Fruit fly (Drosophila melanogaster) whole organism, embryonic: ENCODE data around the gene ben.

Source experiments
- Antp ChIP-seq: fragments of 200-800 bp; sonication (Bioruptor generic); optimal IDR thresholded peaks from 3 replicates; lab custom pipeline; 2016; ENCODE audit warnings: missing biosample characterization, missing genetic modification characterization
- CG10431 ChIP-seq: fragments of 200-800 bp; sonication (Bioruptor generic); optimal IDR thresholded peaks from 3 replicates; lab custom pipeline; 2018; ENCODE audit warnings: missing biosample characterization, mild to moderate bottlenecking, missing genetic modification characterization
- CG11723 ChIP-seq: fragments of 200-800 bp; sonication (Bioruptor generic); optimal IDR thresholded peaks from 2 replicates; lab custom pipeline; 2017; ENCODE audit warnings: missing biosample characterization, mild to moderate bottlenecking, missing genetic modification characterization
- CG13296 ChIP-seq: fragments of 200-800 bp; sonication (Bioruptor generic); optimal IDR thresholded peaks from 3 replicates; lab custom pipeline; 2018; ENCODE audit warnings: missing biosample characterization, mild to moderate bottlenecking, missing genetic modification characterization
- CG13775 ChIP-seq: fragments of 200-800 bp; sonication (Bioruptor generic); optimal IDR thresholded peaks from 3 replicates; lab custom pipeline; 2017; ENCODE audit warnings: missing biosample characterization, mild to moderate bottlenecking, missing genetic modification characterization
- CG14710 ChIP-seq: fragments of 200-800 bp; sonication (Bioruptor generic); optimal IDR thresholded peaks from 3 replicates; lab custom pipeline; 2019; ENCODE audit warnings: missing biosample characterization, mild to moderate bottlenecking, missing genetic modification characterization, moderate library complexity
- CG15269 ChIP-seq: fragments of 200-800 bp; sonication (Bioruptor generic); optimal IDR thresholded peaks from 2 replicates; lab custom pipeline; 2018; ENCODE audit warnings: missing biosample characterization, mild to moderate bottlenecking, missing genetic modification characterization, moderate library complexity
- CG15601 ChIP-seq: fragments of 200-800 bp; sonication (Bioruptor generic); optimal IDR thresholded peaks from 3 replicates; lab custom pipeline; 2019; ENCODE audit warnings: missing biosample characterization, mild to moderate bottlenecking, missing genetic modification characterization, moderate library complexity
- CG16779 ChIP-seq: fragments of 200-800 bp; sonication (Bioruptor generic); IDR thresholded peaks from 2 replicates; pipeline ENCODE4 v1.3.6; 2022; ENCODE audit warnings: missing biosample characterization, missing genetic modification characterization
- CG16815 ChIP-seq: fragments of 200-800 bp; sonication (Bioruptor generic); optimal IDR thresholded peaks from 3 replicates; lab custom pipeline; 2017; ENCODE audit warnings: missing biosample characterization, mild to moderate bottlenecking, missing genetic modification characterization
- CG17385 ChIP-seq: fragments of 200-800 bp; sonication (Bioruptor generic); optimal IDR thresholded peaks from 3 replicates; lab custom pipeline; 2018; ENCODE audit warnings: missing biosample characterization, mild to moderate bottlenecking, missing genetic modification characterization
- CG17568 ChIP-seq: fragments of 200-800 bp; sonication (Bioruptor generic); optimal IDR thresholded peaks from 2 replicates; lab custom pipeline; 2018; ENCODE audit warnings: missing biosample characterization, mild to moderate bottlenecking, missing genetic modification characterization, moderate library complexity
- CG18011 ChIP-seq: fragments of 200-800 bp; sonication (Bioruptor generic); optimal IDR thresholded peaks from 2 replicates; lab custom pipeline; 2017; ENCODE audit warnings: missing biosample characterization, missing genetic modification characterization, mild to moderate bottlenecking, moderate library complexity, missing genotype
- CG2129 ChIP-seq: fragments of 200-800 bp; sonication (Bioruptor generic); IDR thresholded peaks from 2 replicates; pipeline ENCODE4 v1.3.6; 2022; ENCODE audit warnings: missing biosample characterization, missing genetic modification characterization; ENCODE audit not compliant: partially characterized antibody
- CG2199 ChIP-seq: fragments of 200-800 bp; sonication (Bioruptor generic); IDR thresholded peaks from 3 replicates; pipeline ENCODE4 v1.3.6; 2022; ENCODE audit warnings: missing biosample characterization, missing genetic modification characterization
- CG6791 ChIP-seq: fragments of 200-800 bp; sonication (Bioruptor generic); IDR thresholded peaks from 3 replicates; pipeline ENCODE4 v1.3.6; 2022; ENCODE audit warnings: missing biosample characterization, missing genetic modification characterization; ENCODE audit not compliant: partially characterized antibody
- CG7745 ChIP-seq: fragments of 200-800 bp; sonication (Bioruptor generic); optimal IDR thresholded peaks from 2 replicates; lab custom pipeline; 2018; ENCODE audit warnings: missing biosample characterization, mild to moderate bottlenecking, missing genetic modification characterization, moderate library complexity
- CG7839 ChIP-seq: fragments of 200-800 bp; sonication (Bioruptor generic); optimal IDR thresholded peaks from 3 replicates; lab custom pipeline; 2018; ENCODE audit warnings: missing biosample characterization, mild to moderate bottlenecking, missing genetic modification characterization, moderate library complexity
- CkIIα-i1 ChIP-seq: fragments of 200-800 bp; sonication (Bioruptor generic); IDR thresholded peaks from 2 replicates; pipeline ENCODE4 v1.3.6; 2022; ENCODE audit warnings: missing biosample characterization, missing genetic modification characterization
- E2f1 ChIP-seq: fragments of 200-800 bp; sonication (Bioruptor generic); IDR thresholded peaks from 2 replicates; pipeline ENCODE4 v1.3.6; 2022; ENCODE audit warnings: missing biosample characterization, missing genetic modification characterization
- Fer2 ChIP-seq: fragments of 200-800 bp; sonication (Bioruptor generic); optimal IDR thresholded peaks from 2 replicates; lab custom pipeline; 2018; ENCODE audit warnings: missing biosample characterization, mild to moderate bottlenecking, missing genetic modification characterization, moderate library complexity
- Gug ChIP-seq: fragments of 200-800 bp; sonication (Bioruptor generic); IDR thresholded peaks from 4 replicates; pipeline ENCODE4 v1.3.6; 2022; ENCODE audit warnings: missing biosample characterization, missing genetic modification characterization
- HLH4C ChIP-seq: fragments of 200-800 bp; sonication (Bioruptor generic); IDR thresholded peaks from 3 replicates; pipeline ENCODE4 v1.3.6; 2022; ENCODE audit warnings: missing biosample characterization, missing genetic modification characterization; ENCODE audit not compliant: partially characterized antibody
- Hr3 ChIP-seq: fragments of 200-800 bp; sonication (Bioruptor generic); optimal IDR thresholded peaks from 3 replicates; lab custom pipeline; 2016; ENCODE audit warnings: missing biosample characterization, missing genetic modification characterization
- Med ChIP-seq: fragments of 200-800 bp; sonication (Bioruptor generic); peaks from one replicate; lab custom pipeline; 2016; ENCODE audit warnings: missing biosample characterization, missing genetic modification characterization, mild to moderate bottlenecking, inconsistent platforms, moderate library complexity
- Nf-YB ChIP-seq: fragments of 200-800 bp; sonication (Bioruptor generic); optimal IDR thresholded peaks from 3 replicates; lab custom pipeline; 2019; ENCODE audit warnings: missing biosample characterization, mild to moderate bottlenecking, missing genetic modification characterization, moderate library complexity
- Opbp ChIP-seq: fragments of 200-800 bp; sonication (Bioruptor generic); IDR thresholded peaks from 3 replicates; pipeline ENCODE4 v1.3.6; 2022; ENCODE audit warnings: missing biosample characterization, missing genetic modification characterization; ENCODE audit not compliant: partially characterized antibody
- Rx ChIP-seq: fragments of 200-800 bp; sonication (Bioruptor generic); IDR thresholded peaks from 2 replicates; pipeline ENCODE4 v1.3.6; 2022; ENCODE audit warnings: missing biosample characterization, missing genetic modification characterization
- Stat92E ChIP-seq, 3 experiments: fragments of >200 bp in 2 of 3; fragments of 200-800 bp in 1 of 3; sonication (Bioruptor generic) in 1 of 3; optimal IDR thresholded peaks; 2 replicates each; lab custom pipeline; 2017 to 2019; ENCODE audit warnings: missing biosample characterization in 3 of 3, missing genetic modification characterization in 3 of 3, mild to moderate bottlenecking in 1 of 3, moderate library complexity in 1 of 3
- Xbp1 ChIP-seq: fragments of 200-800 bp; sonication (Bioruptor generic); optimal IDR thresholded peaks from 3 replicates; lab custom pipeline; 2016; ENCODE audit warnings: missing biosample characterization, mild to moderate bottlenecking, missing genetic modification characterization
- br ChIP-seq: fragments of >200 bp; optimal IDR thresholded peaks from 2 replicates; lab custom pipeline; 2017
- bsh ChIP-seq, 2 experiments: fragments of 200-800 bp; sonication (Bioruptor generic); optimal IDR thresholded peaks; 2 replicates each; lab custom pipeline; 2017 to 2018; ENCODE audit warnings: mild to moderate bottlenecking in 2 of 2, missing biosample characterization in 2 of 2, missing genetic modification characterization in 2 of 2, moderate library complexity in 1 of 2
- cas ChIP-seq: fragments of 200-800 bp; sonication (Bioruptor generic); IDR thresholded peaks from 2 replicates; pipeline ENCODE4 v1.3.6; 2022; ENCODE audit warnings: missing biosample characterization, missing genetic modification characterization
- ci ChIP-seq: fragments of 200-800 bp; sonication (Bioruptor generic); IDR thresholded peaks from 3 replicates; pipeline ENCODE4 v1.3.6; 2022; ENCODE audit warnings: missing biosample characterization, missing genetic modification characterization
- dati ChIP-seq: fragments of 200-800 bp; sonication (Bioruptor generic); IDR thresholded peaks from 2 replicates; pipeline ENCODE4 v1.3.6; 2022; ENCODE audit warnings: missing biosample characterization, missing genetic modification characterization
- dpn ChIP-seq, 2 experiments: fragments of 200-800 bp; sonication (Bioruptor generic); optimal IDR thresholded peaks; 3 replicates each; lab custom pipeline; 2016; ENCODE audit warnings: missing biosample characterization in 2 of 2, missing genetic modification characterization in 2 of 2
- ems ChIP-seq: fragments of 200-800 bp; sonication (Bioruptor generic); optimal IDR thresholded peaks from 3 replicates; lab custom pipeline; 2016; ENCODE audit warnings: missing biosample characterization, missing genetic modification characterization
- fd64A ChIP-seq: fragments of 200-800 bp; sonication (Bioruptor generic); optimal IDR thresholded peaks from 3 replicates; lab custom pipeline; 2018; ENCODE audit warnings: missing biosample characterization, mild to moderate bottlenecking, missing genetic modification characterization
- gro ChIP-seq: fragments of 200-800 bp; sonication (Bioruptor generic); optimal IDR thresholded peaks from 2 replicates; lab custom pipeline; 2016; ENCODE audit warnings: missing biosample characterization, missing genetic modification characterization
- ind ChIP-seq: fragments of 200-800 bp; sonication (Bioruptor generic); optimal IDR thresholded peaks from 3 replicates; lab custom pipeline; 2016; ENCODE audit warnings: missing biosample characterization, missing genetic modification characterization
- inv ChIP-seq: fragments of 200-800 bp; sonication (Bioruptor generic); IDR thresholded peaks from 2 replicates; pipeline ENCODE4 v1.3.6; 2022; ENCODE audit warnings: missing biosample characterization, missing genetic modification characterization; ENCODE audit not compliant: partially characterized antibody
- nerfin-2 ChIP-seq: fragments of 200-800 bp; sonication (Bioruptor generic); IDR thresholded peaks from 2 replicates; pipeline ENCODE4 v1.3.6; 2022; ENCODE audit warnings: missing biosample characterization, missing genetic modification characterization; ENCODE audit not compliant: partially characterized antibody
- nmo ChIP-seq: fragments of 200-800 bp; sonication (Bioruptor generic); optimal IDR thresholded peaks from 2 replicates; lab custom pipeline; 2018; ENCODE audit warnings: missing biosample characterization, mild to moderate bottlenecking, missing genetic modification characterization, moderate library complexity
- nom ChIP-seq: fragments of 200-800 bp; sonication (Bioruptor generic); optimal IDR thresholded peaks from 2 replicates; lab custom pipeline; 2017; ENCODE audit warnings: missing biosample characterization, missing genetic modification characterization, mild to moderate bottlenecking, moderate library complexity, missing genetic modification reagents
- oc ChIP-seq: fragments of 200-800 bp; sonication (Bioruptor generic); optimal IDR thresholded peaks from 2 replicates; lab custom pipeline; 2018; ENCODE audit warnings: missing biosample characterization, mild to moderate bottlenecking, missing genetic modification characterization, moderate library complexity
- pfk ChIP-seq: fragments of 200-800 bp; sonication (Bioruptor generic); optimal IDR thresholded peaks from 2 replicates; lab custom pipeline; 2018; ENCODE audit warnings: missing biosample characterization, mild to moderate bottlenecking, missing genetic modification characterization, moderate library complexity
- sim ChIP-seq: fragments of 200-800 bp; sonication (Bioruptor generic); IDR thresholded peaks from 2 replicates; pipeline ENCODE4 v1.3.6; 2022; ENCODE audit warnings: missing biosample characterization, missing genetic modification characterization
- sisA ChIP-seq: fragments of 200-800 bp; sonication (Bioruptor generic); IDR thresholded peaks from 2 replicates; pipeline ENCODE4 v1.3.6; 2022; ENCODE audit warnings: missing biosample characterization, missing genetic modification characterization
- slp2 ChIP-seq: fragments of 200-800 bp; sonication (Bioruptor generic); optimal IDR thresholded peaks from 2 replicates; lab custom pipeline; 2016; ENCODE audit warnings: missing biosample characterization, missing genetic modification characterization
- tx ChIP-seq: fragments of 200-800 bp; sonication (Bioruptor generic); optimal IDR thresholded peaks from 2 replicates; lab custom pipeline; 2016; ENCODE audit warnings: missing biosample characterization, missing genetic modification characterization
- zen2 ChIP-seq: fragments of 200-800 bp; sonication (Bioruptor generic); IDR thresholded peaks from 3 replicates; pipeline ENCODE4 v1.3.6; 2022; ENCODE audit warnings: missing biosample characterization, missing genetic modification characterization; ENCODE audit not compliant: partially characterized antibody

Gene ben

DNA sequence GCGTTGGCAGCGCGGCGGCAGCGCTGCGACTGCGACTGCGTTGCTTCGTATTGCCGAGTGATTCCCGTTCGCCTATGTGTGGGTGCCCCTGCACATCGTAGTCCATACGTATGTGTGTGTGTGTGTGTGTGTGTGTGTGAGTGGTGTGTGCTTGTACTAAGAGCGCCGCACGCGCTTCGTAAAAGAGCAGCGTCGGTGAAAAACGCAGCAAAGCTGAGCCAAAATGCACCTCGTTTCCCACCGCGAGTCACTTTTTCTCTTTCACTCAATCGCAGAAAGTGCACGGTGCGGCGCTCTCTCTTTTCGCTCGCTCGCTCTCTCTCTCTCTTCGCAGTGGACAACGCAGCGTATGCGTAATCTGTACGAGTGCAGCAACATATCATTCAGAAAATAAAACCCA lies 9.6 kb upstream of the ben start:
- TF ChIP-seq Stat92E (GFP tag; optimal IDR thresholded peaks at IDR 0.05; lab: Kevin White, UChicago) (no peak), Med (GFP tag; lab: Kevin White, UChicago) (no peak), CG6791 (no peak), ems (GFP tag; lab: Kevin White, UChicago) (no peak), CG14710 (tag; lab: Kevin White, UChicago) (no peak), CG13775 (GFP tag; lab: Kevin White, UChicago) (no peak), dati (no peak), CG7745 (tag; lab: Kevin White, UChicago) (no peak), CG7839 (no peak), HLH4C (GFP tag; lab: Robert Waterston, UW) (no peak), Gug (GFP tag; lab: Robert Waterston, UW) (no peak), gro (GFP tag; lab: Kevin White, UChicago) (no peak), slp2 (no peak), Opbp (GFP tag; lab: Robert Waterston, UW) (0 out of 3 replicates have a peak, but pooled peaks have one; percentile 51), E2f1 (GFP tag; lab: Robert Waterston, UW) (no peak), Fer2 (no peak), CG18011 (GFP tag; lab: Kevin White, UChicago) (no peak), br (lab: Kevin White, UChicago) (no peak), CG15269 (tag; lab: Kevin White, UChicago) (no peak), nmo (GFP tag; lab: Kevin White, UChicago) (no peak), inv (GFP tag; lab: Robert Waterston, UW) (no peak), CG17568 (GFP tag; lab: Kevin White, UChicago) (no peak), zen2 (GFP tag; lab: Robert Waterston, UW) (peak; percentile 23; the same call in 1 of the 3 replicates), tx (GFP tag; lab: Kevin White, UChicago) (no peak), Xbp1 (GFP tag; lab: Kevin White, UChicago) (no peak), fd64A (GFP tag; lab: Kevin White, UChicago) (no peak), ci (no peak), CkIIα-i1 (GFP tag; lab: Robert Waterston, UW) (no peak), Antp (GFP tag; lab: Kevin White, UChicago) (no peak), oc (tag; lab: Kevin White, UChicago) (no peak), CG17385 (GFP tag; lab: Kevin White, UChicago) (no peak), dpn (GFP tag; optimal IDR thresholded peaks at IDR 0.05; lab: Kevin White, UChicago) (no peak), CG13296 (GFP tag; lab: Kevin White, UChicago) (no peak), Rx (GFP tag; lab: Robert Waterston, UW) (no peak), CG2129 (no peak), Hr3 (no peak), CG2199 (GFP tag; lab: Robert Waterston, UW) (no peak), bsh (GFP tag; optimal IDR thresholded peaks at IDR 0.05; lab: Kevin White, UChicago) (peak in 1 of 2 experiments; percentile 75), CG16779 (GFP tag; lab: Robert Waterston, UW) (no peak), Nf-YB (GFP tag; lab: Kevin White, UChicago) (peak; percentile 47), CG16815 (no peak), cas (GFP tag; lab: Robert Waterston, UW) (no peak), pfk (GFP tag; lab: Kevin White, UChicago) (no peak), CG11723 (GFP tag; lab: Kevin White, UChicago) (no peak), ind (GFP tag; lab: Kevin White, UChicago) (no peak), CG10431 (GFP tag; lab: Kevin White, UChicago) (no peak), sim (GFP tag; lab: Robert Waterston, UW) (no peak), nerfin-2 (GFP tag; lab: Robert Waterston, UW) (no peak), CG15601 (tag; lab: Kevin White, UChicago) (no peak), sisA (GFP tag; lab: Robert Waterston, UW) (no peak), nom (peak; percentile 79)
